Fruit fly (Drosophila melanogaster): ENCODE results near the gene Cyp4d14.
A peak's percentile ranks its signal among the peaks of the same experiment; 100 is the strongest.

DNA sequence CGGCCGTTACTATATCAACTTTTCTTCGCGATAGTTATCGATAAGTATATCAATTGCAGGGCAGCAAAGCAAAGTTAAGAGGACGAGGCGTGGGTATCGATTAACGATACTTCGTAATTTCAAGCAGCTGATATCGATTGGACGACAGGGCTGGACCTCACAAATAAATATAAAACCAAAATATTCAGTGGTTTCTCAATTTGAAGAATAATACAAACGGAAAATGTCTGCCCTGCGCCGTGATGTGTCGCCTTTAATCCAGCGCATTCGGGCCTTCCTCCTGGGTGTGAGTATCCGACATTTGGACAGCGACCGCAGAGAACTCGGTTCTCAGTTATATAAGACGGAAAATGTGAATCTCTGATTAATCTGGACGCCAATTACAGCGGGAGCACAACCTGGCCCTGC lies 2.7 kb downstream of the Cyp4d14 start, which contains the start of gene ND-B14.5A:
- TF ChIP-seq CG17806 (tag; optimal IDR thresholded peaks at IDR 0.05) (no peak), EcR (GFP tag; optimal IDR thresholded peaks at IDR 0.05) (no peak), CG8159 (tag; optimal IDR thresholded peaks at IDR 0.05) (no peak), Ets98B (GFP tag; IDR thresholded peaks at IDR 0.05) (no peak), CG9948 (tag; optimal IDR thresholded peaks at IDR 0.05) (no peak), CG12605 (GFP tag; IDR thresholded peaks at IDR 0.05) (no peak), CG8301 (tag; optimal IDR thresholded peaks at IDR 0.05) (no peak), CG4496 (GFP tag; IDR thresholded peaks at IDR 0.05) (0 out of 3 replicates have a peak, but pooled peaks have one; percentile 18), CG15710 (tag; optimal IDR thresholded peaks at IDR 0.05) (no peak), CG14655 (GFP tag; optimal IDR thresholded peaks at IDR 0.05) (no peak)

All from whole organism, pupa.